Worm (Caenorhabditis elegans) whole organism, midembryonic: ENCODE measurements around the gene kel-1.

Experiments
- T22C8.4 ChIP-seq: fragments of 200-800 bp; sonication (Bioruptor generic); IDR thresholded peaks from 2 replicates; pipeline ENCODE4 v1.3.6; 2022; ENCODE audit warnings: missing genetic modification characterization, missing compliant biosample characterization
- cog-1 ChIP-seq: sonication (generic microtip); optimal IDR thresholded peaks from 2 replicates; lab custom pipeline; 2016; ENCODE audit warnings: missing genetic modification characterization, missing compliant biosample characterization
- flt-1 ChIP-seq: fragments of 200-800 bp; sonication (Bioruptor generic); IDR thresholded peaks from 2 replicates; pipeline ENCODE4 v1.3.6; 2022; ENCODE audit warnings: missing genetic modification characterization, missing compliant biosample characterization
- klf-2 ChIP-seq: fragments of 200-800 bp; sonication (Bioruptor generic); conservative IDR thresholded peaks from 2 replicates; pipeline ENCODE4 v1.3.6; 2022; ENCODE audit warnings: missing genetic modification reagents, missing genetic modification characterization, missing compliant biosample characterization
- med-1 ChIP-seq: sonication (generic microtip); optimal IDR thresholded peaks from 2 replicates; lab custom pipeline; 2017; ENCODE audit warnings: missing genetic modification characterization, mild to moderate bottlenecking, missing compliant biosample characterization, antibody characterized with exemption, missing genetic modification reagents; ENCODE audit not compliant: insufficient read depth
- ref-1 ChIP-seq: fragments of 200-800 bp; sonication (Bioruptor generic); conservative IDR thresholded peaks from 2 replicates; pipeline ENCODE4 v1.3.6; 2022; ENCODE audit warnings: missing genetic modification reagents, missing genetic modification characterization, missing compliant biosample characterization
- tab-1 ChIP-seq: fragments of 200-800 bp; sonication (Bioruptor generic); IDR thresholded peaks from 2 replicates; pipeline ENCODE4 v1.3.6; 2022; ENCODE audit warnings: missing genetic modification characterization, missing compliant biosample characterization
- ztf-23 ChIP-seq: fragments of 200-800 bp; sonication (Bioruptor generic); IDR thresholded peaks from 2 replicates; pipeline ENCODE4 v1.3.6; 2022; ENCODE audit warnings: missing genetic modification reagents, missing genetic modification characterization, missing compliant biosample characterization
- ztf-29 ChIP-seq: fragments of 200-800 bp; sonication (Bioruptor generic); IDR thresholded peaks from 2 replicates; pipeline ENCODE4 v1.3.6; 2022; ENCODE audit warnings: missing genetic modification reagents, missing genetic modification characterization, missing compliant biosample characterization

kel-1 gene

DNA sequence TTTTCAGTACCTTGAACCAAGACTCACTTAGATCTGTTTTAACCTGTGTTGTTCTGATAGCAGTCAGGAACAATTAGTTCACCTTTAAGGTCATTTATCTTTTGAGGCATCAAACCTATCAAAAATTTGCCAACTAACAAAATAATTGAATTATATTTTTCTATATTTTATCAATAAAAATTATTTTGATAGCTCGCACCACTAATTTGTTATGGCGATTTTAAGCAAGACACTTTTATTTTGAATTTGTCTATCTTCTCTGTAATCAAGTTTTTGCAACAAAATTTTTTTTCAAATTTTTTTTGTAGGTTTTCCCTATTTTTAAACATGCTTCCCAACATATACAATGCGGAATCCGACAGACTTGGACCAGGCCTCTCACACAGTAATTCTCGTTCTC is at the start of gene kel-1:
Gene kel-1 (plus strand): TSS at position 301 of the 400 bp plus-strand sequence.
- TF ChIP-seq tab-1 (no peak), klf-2 (GFP tag; lab: Robert Waterston, UW) (no peak), cog-1 (tag; lab: Kevin White, UChicago) (no peak), ztf-29 (GFP tag; lab: Robert Waterston, UW) (no peak), flt-1 (GFP tag; lab: Robert Waterston, UW) (no peak), T22C8.4 (GFP tag; lab: Robert Waterston, UW) (no peak), med-1 (GFP tag; lab: Kevin White, UChicago) (no peak), ref-1 (GFP tag; lab: Robert Waterston, UW) (no peak), ztf-23 (no peak)

DNA sequence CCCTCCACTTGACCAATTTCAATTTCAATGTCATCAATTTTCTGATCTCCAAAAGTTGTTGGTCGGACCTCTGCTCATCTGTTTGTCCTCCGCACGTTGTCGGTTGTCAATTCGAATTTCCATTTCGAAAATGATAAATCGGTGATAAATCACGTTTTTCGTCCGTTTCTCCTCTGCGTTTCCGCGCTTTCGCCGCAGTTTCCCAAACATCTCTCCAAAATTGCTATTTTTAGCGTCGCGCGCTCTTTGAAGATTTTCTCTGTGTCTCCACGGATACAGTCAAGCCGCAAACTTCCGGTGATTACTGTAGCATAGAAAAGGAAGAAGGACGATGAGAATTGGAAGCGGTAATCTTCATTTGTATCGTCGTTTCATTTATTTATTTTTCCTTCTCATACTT is 46.7 kb upstream of the kel-1 start:
- TF ChIP-seq flt-1 (GFP tag; lab: Robert Waterston, UW) (no peak), ref-1 (GFP tag; lab: Robert Waterston, UW) (no peak), klf-2 (GFP tag; lab: Robert Waterston, UW) (no peak), cog-1 (tag; lab: Kevin White, UChicago) (no peak), med-1 (GFP tag; lab: Kevin White, UChicago) (no peak), ztf-23 (no peak), tab-1 (no peak), T22C8.4 (GFP tag; lab: Robert Waterston, UW) (no peak), ztf-29 (GFP tag; lab: Robert Waterston, UW) (no peak)

DNA sequence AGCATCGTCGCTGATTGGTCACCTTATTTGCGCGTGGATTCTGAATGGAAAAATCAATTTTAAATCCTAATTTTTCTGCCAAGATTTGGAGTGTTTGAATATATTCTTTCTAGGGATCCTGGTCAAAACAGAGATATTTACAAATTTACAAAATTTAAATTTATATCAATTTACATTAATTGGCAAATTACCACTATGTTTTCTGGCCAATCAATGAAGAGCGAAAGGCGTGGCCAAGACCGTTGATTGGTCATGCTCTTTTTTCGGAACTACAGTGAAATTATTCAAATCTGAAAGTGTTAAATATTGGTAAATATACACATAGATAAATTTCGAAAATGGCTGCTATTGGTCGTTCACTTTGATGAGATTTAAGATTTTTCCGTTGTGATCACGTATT is 46.0 kb upstream of the kel-1 start:
- TF ChIP-seq T22C8.4 (GFP tag; lab: Robert Waterston, UW) (no peak), cog-1 (tag; lab: Kevin White, UChicago) (no peak), ztf-29 (GFP tag; lab: Robert Waterston, UW) (no peak), flt-1 (GFP tag; lab: Robert Waterston, UW) (no peak), med-1 (GFP tag; lab: Kevin White, UChicago) (no peak), klf-2 (GFP tag; lab: Robert Waterston, UW) (no peak), ref-1 (GFP tag; lab: Robert Waterston, UW) (no peak), ztf-23 (no peak), tab-1 (no peak)

DNA sequence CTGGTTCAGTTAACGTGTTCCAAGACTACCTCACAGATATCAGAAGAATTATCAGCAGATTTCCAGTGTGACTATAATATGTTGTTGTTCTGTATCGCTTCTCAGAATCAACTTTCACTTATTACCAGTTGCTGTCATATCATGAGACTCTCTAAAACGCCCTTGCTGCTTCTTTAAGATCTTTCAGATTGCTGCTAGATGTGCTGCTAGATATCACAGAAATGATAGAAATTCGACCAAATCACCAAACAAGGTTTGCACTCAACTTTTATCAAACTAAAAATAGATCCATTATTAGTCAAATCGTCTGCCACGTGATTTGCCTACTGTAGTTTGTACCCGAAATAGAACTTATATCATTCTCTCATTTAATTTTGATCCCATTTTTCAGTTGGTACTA is 44.2 kb upstream of the kel-1 start:
- TF ChIP-seq cog-1 (tag; lab: Kevin White, UChicago) (no peak), flt-1 (GFP tag; lab: Robert Waterston, UW) (no peak), med-1 (GFP tag; lab: Kevin White, UChicago) (no peak), ztf-23 (no peak), T22C8.4 (GFP tag; lab: Robert Waterston, UW) (no peak), tab-1 (no peak), ref-1 (GFP tag; lab: Robert Waterston, UW) (no peak), ztf-29 (GFP tag; lab: Robert Waterston, UW) (no peak), klf-2 (GFP tag; lab: Robert Waterston, UW) (no peak)

DNA sequence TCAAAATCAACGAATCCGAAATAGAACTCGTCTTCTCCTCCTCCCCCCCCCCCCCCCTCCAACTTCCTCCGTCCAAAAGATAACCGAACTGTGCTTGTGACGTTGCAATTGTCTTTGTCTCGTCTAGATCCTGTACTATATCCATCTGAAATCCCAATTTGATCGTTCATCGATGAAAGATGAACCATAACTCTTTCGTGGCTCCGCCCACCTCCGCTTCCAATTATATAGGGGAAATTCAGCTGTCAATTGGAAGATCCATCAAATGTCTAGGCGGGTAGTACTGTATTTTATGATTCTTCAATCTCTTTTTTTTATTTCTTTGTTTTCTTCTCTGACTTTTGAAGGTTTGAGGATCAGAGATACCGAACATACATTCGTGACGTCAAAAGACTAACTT is 43.4 kb upstream of the kel-1 start:
- TF ChIP-seq med-1 (GFP tag; lab: Kevin White, UChicago) (no peak), cog-1 (tag; lab: Kevin White, UChicago) (no peak), ref-1 (GFP tag; lab: Robert Waterston, UW) (no peak), flt-1 (GFP tag; lab: Robert Waterston, UW) (no peak), ztf-29 (GFP tag; lab: Robert Waterston, UW) (no peak), T22C8.4 (GFP tag; lab: Robert Waterston, UW) (no peak), tab-1 (no peak), ztf-23 (no peak), klf-2 (GFP tag; lab: Robert Waterston, UW) (no peak)

DNA sequence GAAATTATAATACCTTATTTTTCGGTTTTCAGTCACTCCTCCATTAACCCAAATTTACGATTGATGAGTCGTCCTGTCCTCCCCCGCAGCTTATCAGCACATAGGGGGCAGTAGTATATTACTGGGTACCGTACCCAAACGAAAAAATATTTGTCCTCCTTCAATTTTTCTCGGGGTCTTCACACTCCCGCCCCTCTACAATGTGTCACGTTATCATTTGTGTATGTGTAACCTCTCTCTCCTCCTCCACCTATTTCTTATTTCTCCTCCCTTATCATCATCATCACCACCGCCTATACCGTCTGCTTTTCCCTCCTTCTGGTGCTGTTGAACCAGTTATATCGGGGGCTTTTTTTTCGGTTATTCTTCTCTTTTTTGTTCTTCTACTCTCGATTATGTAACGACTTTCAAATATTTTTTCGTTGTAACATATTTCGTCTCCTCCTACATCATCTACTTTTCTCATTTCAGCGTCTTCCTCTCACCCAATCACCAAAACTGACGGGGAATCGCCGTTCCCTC is 42.4 kb upstream of the kel-1 start, which contains the start of gene ghi-1:
Gene ghi-1 (plus strand): TSS at position 472 of the 522 bp plus-strand sequence.
- TF ChIP-seq ref-1 (GFP tag; lab: Robert Waterston, UW) (no peak), ztf-29 (GFP tag; lab: Robert Waterston, UW) (no peak), T22C8.4 (GFP tag; lab: Robert Waterston, UW) (no peak), klf-2 (GFP tag; lab: Robert Waterston, UW) (no peak), ztf-23 (no peak), med-1 (GFP tag; lab: Kevin White, UChicago) (no peak), cog-1 (tag; lab: Kevin White, UChicago) (no peak), tab-1 (no peak)

DNA sequence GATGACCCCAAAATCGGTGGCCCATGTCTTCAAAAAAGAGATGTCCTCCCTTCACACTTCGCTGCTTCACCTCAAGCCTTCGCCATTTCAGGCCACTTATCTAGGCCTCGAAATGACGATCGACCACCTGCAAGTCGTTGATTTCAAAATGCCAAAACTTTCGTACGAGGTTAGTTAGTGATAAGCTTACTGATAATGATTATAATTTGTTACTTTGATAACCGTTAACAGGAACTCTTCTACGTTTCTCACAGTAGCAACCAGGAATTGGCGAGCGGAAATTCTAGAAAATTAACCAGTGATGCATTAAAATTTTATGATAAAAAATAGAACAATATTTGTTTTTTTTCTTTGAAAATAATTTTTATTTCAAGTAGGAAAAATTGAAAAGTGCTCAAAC is 41.9 kb upstream of the kel-1 start:
- TF ChIP-seq tab-1: no peak
- no peak for TF ChIP-seq med-1 (GFP tag; lab: Kevin White, UChicago)

DNA sequence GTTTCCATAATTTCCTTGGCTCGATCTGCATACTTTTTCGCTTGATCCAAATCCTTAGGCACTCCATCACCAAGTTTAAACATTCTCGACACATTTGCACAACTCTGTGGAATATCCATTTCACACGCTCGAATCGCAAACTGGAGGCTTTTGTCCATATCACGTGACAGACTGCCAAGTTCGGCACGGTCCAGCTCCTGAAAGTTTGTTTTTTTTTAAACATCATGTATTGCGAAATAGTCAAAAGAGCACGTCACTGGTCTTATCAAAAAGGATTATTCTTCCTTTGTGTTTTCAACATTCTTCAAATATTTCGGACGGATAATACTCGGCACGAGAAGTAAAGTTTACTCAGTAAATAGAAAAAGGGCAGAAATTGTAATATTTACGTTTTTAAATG is 39.5 kb upstream of the kel-1 start:
- TF ChIP-seq ztf-29 (GFP tag; lab: Robert Waterston, UW): no peak

DNA sequence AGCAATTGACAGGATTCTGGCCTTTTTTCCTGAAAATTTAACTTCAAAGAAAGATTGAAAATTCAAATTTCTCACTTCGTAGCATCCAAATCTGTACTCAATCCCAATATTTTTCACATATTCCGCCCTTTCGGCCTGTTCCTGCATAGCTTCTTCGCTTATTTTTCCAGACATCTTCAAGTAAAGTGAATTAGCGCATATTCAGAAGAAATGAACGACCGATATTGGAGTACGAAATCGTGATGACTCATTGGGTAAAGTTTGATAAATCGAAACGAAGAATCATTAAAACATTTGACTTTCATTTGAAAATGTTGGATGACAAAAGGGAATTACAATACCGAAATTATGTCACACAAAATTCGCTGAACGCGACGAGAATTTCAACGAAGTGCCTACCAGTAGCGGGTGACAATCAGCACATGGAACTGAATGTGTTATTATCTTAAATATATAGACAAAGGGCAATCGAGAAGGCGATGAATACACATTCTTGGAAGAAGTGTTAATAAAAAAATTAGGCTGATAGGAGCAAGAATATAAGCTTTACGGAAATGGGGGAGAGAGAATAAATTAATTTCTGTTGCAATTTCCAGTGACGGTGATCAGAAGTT is 37.7 kb upstream of the kel-1 start, which contains the start of gene coa-7:
Gene coa-7 (minus strand): TSS at position 174 of the 614 bp plus-strand sequence.
- TF ChIP-seq klf-2 (GFP tag; lab: Robert Waterston, UW) (no peak), med-1 (GFP tag; lab: Kevin White, UChicago) (no peak), T22C8.4 (GFP tag; lab: Robert Waterston, UW) (no peak), tab-1 (no peak), flt-1 (GFP tag; lab: Robert Waterston, UW) (no peak)

DNA sequence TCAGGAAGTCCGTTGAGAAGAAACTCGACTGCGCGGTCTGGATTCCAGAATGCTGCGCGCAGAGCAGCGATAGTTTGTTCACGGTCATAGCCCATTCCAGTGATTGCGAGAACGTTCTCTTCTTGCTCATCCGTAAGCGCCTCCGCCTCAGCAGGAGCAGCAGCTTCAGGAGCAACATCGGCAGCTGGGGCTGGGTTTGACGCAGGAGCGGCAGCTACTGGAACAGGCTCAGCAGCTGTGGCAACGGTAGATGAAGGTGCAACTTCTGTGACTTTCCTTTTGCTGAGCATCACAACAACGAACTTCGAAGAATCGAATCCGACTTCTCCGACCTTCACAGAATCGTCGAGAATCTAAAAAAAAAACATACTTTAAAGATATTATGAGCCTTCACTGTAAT is 36.6 kb upstream of the kel-1 start:
- TF ChIP-seq tab-1: no peak
- no peak for TF ChIP-seq ztf-29 (GFP tag; lab: Robert Waterston, UW)
- no peak for TF ChIP-seq klf-2 (GFP tag; lab: Robert Waterston, UW)
- TF ChIP-seq flt-1 (GFP tag; lab: Robert Waterston, UW): no peak
- no peak for TF ChIP-seq T22C8.4 (GFP tag; lab: Robert Waterston, UW)
- TF ChIP-seq ztf-23: no peak
- TF ChIP-seq med-1 (GFP tag; lab: Kevin White, UChicago): no peak
- TF ChIP-seq cog-1 (tag; lab: Kevin White, UChicago): no peak
- TF ChIP-seq ref-1 (GFP tag; lab: Robert Waterston, UW): no peak
